Worm (Caenorhabditis elegans): ENCODE measurements around the gene srr-10.

srr-10 gene

ce11 chrV:7747132-7747531 is 11.7 kb downstream of the srr-10 start:
- TF ChIP-seq lir-3 (tag; optimal IDR thresholded peaks at IDR 0.05) (no peak), unc-62 (GFP tag; optimal IDR thresholded peaks at IDR 0.05 in 1 of 2) (peak in 1 of 2 experiments; percentile 97), unc-62 (tag; optimal IDR thresholded peaks at IDR 0.05) (no peak)

- TF ChIP-seq ztf-7 (tag; optimal IDR thresholded peaks at IDR 0.05) = no peak
- TF ChIP-seq rbr-2 (tag; optimal IDR thresholded peaks at IDR 0.05) = no peak
- TF ChIP-seq vab-7 (GFP tag; IDR thresholded peaks at IDR 0.05) = no peak
- no peak for TF ChIP-seq Y5F2A.4 (GFP tag; optimal IDR thresholded peaks at IDR 0.05)
- TF ChIP-seq nhr-111 (GFP tag; optimal IDR thresholded peaks at IDR 0.05) = no peak
- no peak for TF ChIP-seq zip-11 (GFP tag; IDR thresholded peaks at IDR 0.05)
- no peak for TF ChIP-seq saeg-2 (GFP tag; IDR thresholded peaks at IDR 0.05)
- no peak for TF ChIP-seq zfp-2 (tag; optimal IDR thresholded peaks at IDR 0.05)
- TF ChIP-seq zag-1 (tag; optimal IDR thresholded peaks at IDR 0.05) = no peak
- no peak for TF ChIP-seq zip-2 (tag; optimal IDR thresholded peaks at IDR 0.05)
- no peak for TF ChIP-seq nhr-25 (tag; optimal IDR thresholded peaks at IDR 0.05; ENCODE audit: borderline replicate concordance, insufficient read depth)
- TF ChIP-seq unc-62 (GFP tag; optimal IDR thresholded peaks at IDR 0.05 in 1 of 2) = peak in 1 of 2 experiments; percentile 52
- TF ChIP-seq unc-62 (tag; optimal IDR thresholded peaks at IDR 0.05) = no peak
- no peak for TF ChIP-seq dpl-1 (GFP tag; optimal IDR thresholded peaks at IDR 0.05)
- TF ChIP-seq nhr-102 (tag; optimal IDR thresholded peaks at IDR 0.05) = no peak
- no peak for TF ChIP-seq daf-12 (tag; optimal IDR thresholded peaks at IDR 0.05)
- TF ChIP-seq gei-8 (GFP tag; optimal IDR thresholded peaks at IDR 0.05) = no peak
- no peak for TF ChIP-seq nhr-76 (tag; optimal IDR thresholded peaks at IDR 0.05)
- peak; percentile 94 for TF ChIP-seq dmd-6 (GFP tag; IDR thresholded peaks at IDR 0.05)
- peak; percentile 87; the same call in 1 of the 2 replicates for TF ChIP-seq tra-1 (GFP tag; IDR thresholded peaks at IDR 0.05)
- no peak for TF ChIP-seq ZK546.5 (tag; optimal IDR thresholded peaks at IDR 0.05)
- TF ChIP-seq nhr-48 (tag; optimal IDR thresholded peaks at IDR 0.05) = peak; percentile 61
- TF ChIP-seq nhr-6 (tag; optimal IDR thresholded peaks at IDR 0.05) = no peak
- no peak for TF ChIP-seq ztf-11 (tag; optimal IDR thresholded peaks at IDR 0.05)
- TF ChIP-seq sdz-12 (GFP tag; optimal IDR thresholded peaks at IDR 0.05) = no peak
- no peak for TF ChIP-seq duxl-1 (tag; optimal IDR thresholded peaks at IDR 0.05; ENCODE audit: poor library complexity)
- TF ChIP-seq T26A8.4 (GFP tag; IDR thresholded peaks at IDR 0.05) = no peak
- TF ChIP-seq attf-4 (tag; optimal IDR thresholded peaks at IDR 0.05) = no peak
- no peak for TF ChIP-seq ceh-62 (tag; optimal IDR thresholded peaks at IDR 0.05)
- TF ChIP-seq lsy-2 (tag; optimal IDR thresholded peaks at IDR 0.05) = no peak
- no peak for TF ChIP-seq php-3 (GFP tag; IDR thresholded peaks at IDR 0.05)
- TF ChIP-seq aly-2 (tag; optimal IDR thresholded peaks at IDR 0.05) = no peak
- no peak for TF ChIP-seq fos-1 (tag; optimal IDR thresholded peaks at IDR 0.05)
- no peak for TF ChIP-seq Y75B8A.6 (GFP tag; IDR thresholded peaks at IDR 0.05)
- TF ChIP-seq zfp-3 (GFP tag; conservative IDR thresholded peaks at IDR 0.05) = no peak
- TF ChIP-seq hmg-1.1 (GFP tag; IDR thresholded peaks at IDR 0.05) = no peak
- TF ChIP-seq ceh-28 (tag; optimal IDR thresholded peaks at IDR 0.05) = no peak
- TF ChIP-seq mdt-29 (GFP tag; IDR thresholded peaks at IDR 0.05) = peak; percentile 33; the same call in 1 of the 2 replicates
- peak; percentile 17 for TF ChIP-seq hlh-11 (tag; optimal IDR thresholded peaks at IDR 0.05)
- peak; percentile 29; the same call in 1 of the 2 replicates for TF ChIP-seq lin-1 (GFP tag; IDR thresholded peaks at IDR 0.05)
- TF ChIP-seq mep-1 (tag; optimal IDR thresholded peaks at IDR 0.05) = no peak
Observed at ce11 chrV:7747987-7748607, 12.7 kb downstream of the srr-10 start.
